Worm (Caenorhabditis elegans) whole organism, L2 larva: ENCODE measurements around the gene tre-3.

Experiments used
- C34F6.9 ChIP-seq: fragments of 150-350 bp; optimal IDR thresholded peaks from 2 replicates; lab custom pipeline; 2014; ENCODE audit warnings: missing biosample characterization, missing genetic modification characterization
- F13H6.1 ChIP-seq: sonication (generic microtip); optimal IDR thresholded peaks from 2 replicates; lab custom pipeline; 2016; ENCODE audit warnings: missing genetic modification characterization, missing compliant biosample characterization
- Y55F3AM.14 ChIP-seq: fragments of 200-800 bp; sonication (Bioruptor generic); optimal IDR thresholded peaks from 2 replicates; lab custom pipeline; 2018; ENCODE audit warnings: mild to moderate bottlenecking, missing genetic modification characterization, missing compliant biosample characterization
- ZK546.5 ChIP-seq: sonication (generic microtip); optimal IDR thresholded peaks from 2 replicates; lab custom pipeline; 2017; ENCODE audit warnings: missing biosample characterization, missing genetic modification characterization
- alr-1 ChIP-seq: fragments of 150-350 bp; optimal IDR thresholded peaks from 2 replicates; lab custom pipeline; 2014; ENCODE audit warnings: missing biosample characterization, missing genetic modification characterization
- aly-2 ChIP-seq: fragments of 150-350 bp; optimal IDR thresholded peaks from 2 replicates; lab custom pipeline; 2014; ENCODE audit warnings: missing biosample characterization, missing genetic modification characterization
- ama-1 ChIP-seq: fragments of 150-350 bp; optimal IDR thresholded peaks from 2 replicates; lab custom pipeline; 2018; ENCODE audit warnings: inconsistent platforms
- blmp-1 ChIP-seq: sonication (generic microtip); optimal IDR thresholded peaks from 2 replicates; lab custom pipeline; 2017; ENCODE audit warnings: missing genetic modification characterization, mild to moderate bottlenecking, missing compliant biosample characterization, antibody characterized with exemption, moderate library complexity; ENCODE audit not compliant: insufficient read depth
- ceh-16 ChIP-seq: fragments of 150-350 bp; optimal IDR thresholded peaks from 2 replicates; lab custom pipeline; 2014; ENCODE audit warnings: missing biosample characterization, missing genetic modification characterization
- ceh-82 ChIP-seq: fragments of 150-350 bp; optimal IDR thresholded peaks from 2 replicates; lab custom pipeline; 2014; ENCODE audit warnings: missing biosample characterization, missing genetic modification characterization
- crh-2 ChIP-seq: sonication (generic microtip); optimal IDR thresholded peaks from 2 replicates; lab custom pipeline; 2017; ENCODE audit warnings: missing biosample characterization, missing genetic modification characterization
- egl-27 ChIP-seq: sonication (generic microtip); optimal IDR thresholded peaks from 3 replicates; lab custom pipeline; 2017; ENCODE audit warnings: missing biosample characterization, missing genetic modification reagents, missing genetic modification characterization
- elt-1 ChIP-seq: fragments of 150-350 bp; optimal IDR thresholded peaks from 2 replicates; lab custom pipeline; 2014; ENCODE audit warnings: missing biosample characterization, missing genetic modification characterization
- elt-3 ChIP-seq: sonication (generic microtip); optimal IDR thresholded peaks from 2 replicates; lab custom pipeline; 2017; ENCODE audit warnings: missing biosample characterization, missing genetic modification characterization
- fos-1 ChIP-seq: fragments of 150-350 bp; optimal IDR thresholded peaks from 2 replicates; lab custom pipeline; 2014; ENCODE audit warnings: missing biosample characterization, missing genetic modification characterization
- gmeb-1 ChIP-seq: fragments of 150-350 bp; optimal IDR thresholded peaks from 2 replicates; lab custom pipeline; 2014; ENCODE audit warnings: missing biosample characterization, missing genetic modification characterization
- lin-13 ChIP-seq: fragments of 150-350 bp; optimal IDR thresholded peaks from 2 replicates; lab custom pipeline; 2014; ENCODE audit warnings: missing biosample characterization, missing genetic modification reagents, missing genetic modification characterization
- lin-39 ChIP-seq: fragments of 150-350 bp; optimal IDR thresholded peaks from 2 replicates; lab custom pipeline; 2014; ENCODE audit warnings: missing biosample characterization, missing genetic modification reagents, missing genetic modification characterization
- lsy-2 ChIP-seq, 2 experiments: fragments of 150-350 bp in 1 of 2; sonication (generic microtip) in 1 of 2; optimal IDR thresholded peaks; 2 replicates each; lab custom pipeline; 2014 to 2017; ENCODE audit warnings: missing biosample characterization in 2 of 2, missing genetic modification characterization in 2 of 2
- mab-5 ChIP-seq: fragments of 150-350 bp; optimal IDR thresholded peaks from 2 replicates; lab custom pipeline; 2014; ENCODE audit warnings: missing biosample characterization, missing genetic modification characterization
- nhr-10 ChIP-seq: sonication (generic microtip); optimal IDR thresholded peaks from 2 replicates; lab custom pipeline; 2017; ENCODE audit warnings: missing biosample characterization, missing genetic modification characterization
- nhr-12 ChIP-seq: fragments of 150-350 bp; optimal IDR thresholded peaks from 2 replicates; lab custom pipeline; 2014; ENCODE audit warnings: missing biosample characterization, missing genetic modification characterization
- nhr-21 ChIP-seq: fragments of 150-350 bp; optimal IDR thresholded peaks from 2 replicates; lab custom pipeline; 2014; ENCODE audit warnings: missing biosample characterization, missing genetic modification characterization
- nhr-23 ChIP-seq: fragments of 150-350 bp; optimal IDR thresholded peaks from 2 replicates; lab custom pipeline; 2014; ENCODE audit warnings: missing biosample characterization, missing genetic modification reagents, missing genetic modification characterization
- nhr-237 ChIP-seq: fragments of 150-350 bp; optimal IDR thresholded peaks from 2 replicates; lab custom pipeline; 2014; ENCODE audit warnings: missing biosample characterization, missing genetic modification characterization
- nhr-25 ChIP-seq: fragments of 150-350 bp; sonication (generic microtip); optimal IDR thresholded peaks from 3 replicates; lab custom pipeline; 2014; ENCODE audit warnings: missing biosample characterization, missing genetic modification characterization
- nhr-6 ChIP-seq: fragments of 150-350 bp; optimal IDR thresholded peaks from 2 replicates; lab custom pipeline; 2014; ENCODE audit warnings: missing biosample characterization, missing genetic modification characterization
- nhr-77 ChIP-seq: fragments of 150-350 bp; optimal IDR thresholded peaks from 2 replicates; lab custom pipeline; 2014; ENCODE audit warnings: missing biosample characterization, missing genetic modification characterization
- peb-1 ChIP-seq: fragments of 150-350 bp; optimal IDR thresholded peaks from 2 replicates; lab custom pipeline; 2014; ENCODE audit warnings: missing biosample characterization, missing genetic modification characterization
- sem-4 ChIP-seq: fragments of 150-350 bp; optimal IDR thresholded peaks from 2 replicates; lab custom pipeline; 2014; ENCODE audit warnings: missing biosample characterization, missing genetic modification reagents, missing genetic modification characterization
- skn-1 ChIP-seq: sonication (generic microtip); optimal IDR thresholded peaks from 2 replicates; lab custom pipeline; 2017; ENCODE audit warnings: missing biosample characterization, missing genetic modification characterization
- sma-9 ChIP-seq, 2 experiments: fragments of 150-350 bp in 1 of 2; sonication (generic microtip) in 1 of 2; optimal IDR thresholded peaks; 2 replicates each; lab custom pipeline; 2014 to 2016; ENCODE audit warnings: missing genetic modification characterization in 2 of 2, mild to moderate bottlenecking in 1 of 2, missing biosample characterization in 1 of 2, missing compliant biosample characterization in 1 of 2, missing genetic modification reagents in 1 of 2, moderate library complexity in 1 of 2
- unc-39 ChIP-seq: fragments of 150-350 bp; optimal IDR thresholded peaks from 2 replicates; lab custom pipeline; 2014; ENCODE audit warnings: missing biosample characterization, missing genetic modification characterization
- unc-55 ChIP-seq: fragments of 150-350 bp; sonication (generic microtip); optimal IDR thresholded peaks from 3 replicates; lab custom pipeline; 2014; ENCODE audit warnings: missing biosample characterization, missing genetic modification reagents, missing genetic modification characterization
- zag-1 ChIP-seq: fragments of 150-350 bp; optimal IDR thresholded peaks from 2 replicates; lab custom pipeline; 2014; ENCODE audit warnings: missing biosample characterization, missing genetic modification characterization
- ztf-1 ChIP-seq: fragments of 200-800 bp; sonication (Bioruptor generic); conservative IDR thresholded peaks from 2 replicates; pipeline ENCODE4 v1.3.6; 2022; ENCODE audit warnings: missing genetic modification characterization, missing compliant biosample characterization
- ztf-11 ChIP-seq: sonication (generic microtip); optimal IDR thresholded peaks from 2 replicates; lab custom pipeline; 2017; ENCODE audit warnings: missing biosample characterization, missing genetic modification characterization
- ztf-4 ChIP-seq: fragments of 150-350 bp; optimal IDR thresholded peaks from 2 replicates; lab custom pipeline; 2014; ENCODE audit warnings: missing biosample characterization, missing genetic modification characterization

tre-3 gene

DNA sequence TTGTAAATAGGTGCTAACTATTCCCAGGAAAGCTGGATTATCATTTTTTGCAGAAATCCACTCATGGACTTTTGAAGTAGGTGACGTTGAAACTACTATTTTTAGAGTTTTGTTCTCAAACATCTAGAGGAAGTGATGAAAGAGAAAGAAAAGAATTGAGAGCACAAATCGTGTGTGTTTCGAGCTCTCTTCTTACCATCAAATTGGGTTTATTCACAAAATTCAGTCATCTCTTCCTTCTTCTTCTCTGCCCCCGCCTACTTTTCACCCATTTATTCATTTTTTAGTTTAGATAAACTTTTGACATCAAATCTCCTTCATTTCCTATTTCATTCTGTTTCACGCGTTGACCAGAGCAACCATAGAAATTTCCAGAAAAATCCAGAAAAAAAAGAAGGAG, 28.8 kb downstream of the tre-3 start, which contains the start of gene W05E10.2:
Gene W05E10.2, plus strand, starts transcription at position 301 of the 400 bp plus-strand sequence.
- TF ChIP-seq ZK546.5 = no peak
- no peak for TF ChIP-seq ztf-1 (GFP tag; lab: Robert Waterston, UW)
- TF ChIP-seq C34F6.9 (tag; lab: Kevin White, UChicago) = no peak
- no peak for TF ChIP-seq ztf-11

ce11 chrV:11682858-11683257, 32.8 kb downstream of the tre-3 start:
- peak; percentile 10 for TF ChIP-seq nhr-21 (tag; lab: Kevin White, UChicago)
- no peak for TF ChIP-seq nhr-12
- peak; percentile 21 for TF ChIP-seq nhr-25

DNA sequence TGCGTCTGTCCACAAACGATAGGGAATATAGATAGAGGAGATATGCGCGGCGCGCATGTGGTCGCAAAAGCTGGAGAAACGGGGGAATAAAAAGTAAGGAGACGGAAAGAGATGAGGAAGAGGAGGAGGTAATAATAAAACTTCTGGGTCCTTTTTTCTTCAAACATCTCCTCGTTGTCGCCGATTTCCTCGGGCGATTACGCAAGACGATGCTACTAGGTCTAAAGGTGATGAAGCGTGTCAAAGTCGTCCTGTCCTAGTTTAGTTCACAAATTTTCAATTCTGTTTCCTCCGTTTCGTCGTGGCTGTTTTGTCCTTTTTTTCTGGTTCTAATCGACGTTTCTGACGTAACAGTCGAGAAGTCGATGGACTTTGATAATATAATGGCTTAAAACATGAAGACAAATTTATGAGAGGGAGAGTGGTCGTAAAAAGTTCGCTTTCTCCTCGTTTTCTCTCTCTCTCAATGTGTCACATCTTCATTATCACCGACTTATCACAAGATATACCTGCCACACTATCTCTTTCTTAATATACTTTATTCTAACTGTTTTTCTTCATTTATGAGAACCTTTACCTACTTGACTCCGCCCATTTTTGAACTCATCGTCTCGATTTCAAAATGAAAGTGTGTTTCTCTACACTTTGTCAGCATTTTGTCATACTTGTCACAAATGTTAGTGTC, 35.0 kb downstream of the tre-3 start:
- no peak for TF ChIP-seq peb-1
- no peak for TF ChIP-seq ceh-82 (tag; lab: Kevin White, UChicago)
- no peak for TF ChIP-seq egl-27 (tag; lab: Kevin White, UChicago)
- no peak for TF ChIP-seq nhr-12
- TF ChIP-seq nhr-6 (tag; lab: Kevin White, UChicago) = no peak
- TF ChIP-seq lin-39 = no peak
- no peak for TF ChIP-seq nhr-10 (tag; lab: Kevin White, UChicago)
- TF ChIP-seq nhr-25 = no peak
- no peak for TF ChIP-seq lsy-2 (tag; optimal IDR thresholded peaks at IDR 0.05; lab: Kevin White, UChicago)
- TF ChIP-seq sma-9 (GFP tag; optimal IDR thresholded peaks at IDR 0.05; lab: Kevin White, UChicago) = peak; percentile 56
- no peak for TF ChIP-seq sma-9 (tag; optimal IDR thresholded peaks at IDR 0.05; lab: Kevin White, UChicago)
- TF ChIP-seq sem-4 (tag; lab: Kevin White, UChicago) = no peak
- no peak for TF ChIP-seq ama-1 (lab: Kevin White, UChicago)
- TF ChIP-seq crh-2 (tag; lab: Kevin White, UChicago) = peak; percentile 49
- TF ChIP-seq ZK546.5 = no peak
- TF ChIP-seq zag-1 = no peak
- TF ChIP-seq nhr-23 (tag; lab: Kevin White, UChicago) = no peak
- TF ChIP-seq unc-55 (GFP tag; lab: Kevin White, UChicago) = no peak
- TF ChIP-seq skn-1 = no peak
- peak; percentile 4 for TF ChIP-seq nhr-21 (tag; lab: Kevin White, UChicago)
- no peak for TF ChIP-seq ztf-1 (GFP tag; lab: Robert Waterston, UW)
- TF ChIP-seq Y55F3AM.14 (GFP tag; lab: Kevin White, UChicago) = no peak
- TF ChIP-seq nhr-237 (tag; lab: Kevin White, UChicago) = no peak
- TF ChIP-seq ztf-4 = no peak
- no peak for TF ChIP-seq mab-5 (tag; lab: Kevin White, UChicago)
- peak; percentile 0 for TF ChIP-seq fos-1
- no peak for TF ChIP-seq elt-3
- no peak for TF ChIP-seq elt-1 (tag; lab: Kevin White, UChicago)
- no peak for TF ChIP-seq ceh-16 (tag; lab: Kevin White, UChicago)
- TF ChIP-seq nhr-77 (tag; lab: Kevin White, UChicago) = no peak
- TF ChIP-seq ztf-11 = no peak
- no peak for TF ChIP-seq lin-13
- TF ChIP-seq blmp-1 (tag; lab: Kevin White, UChicago) = peak; percentile 98
- TF ChIP-seq unc-39 (tag; lab: Kevin White, UChicago) = no peak
- no peak for TF ChIP-seq gmeb-1 (tag; lab: Kevin White, UChicago)
- no peak for TF ChIP-seq alr-1 (tag; lab: Kevin White, UChicago)
- TF ChIP-seq, all 48 proteins: peak for 5

- peak; percentile 17 for TF ChIP-seq blmp-1 (tag; lab: Kevin White, UChicago)
- peak; percentile 45 for TF ChIP-seq C34F6.9 (tag; lab: Kevin White, UChicago)
- TF ChIP-seq fos-1 = peak; percentile 19
- peak; percentile 29 for TF ChIP-seq F13H6.1 (tag; lab: Kevin White, UChicago)
- TF ChIP-seq lsy-2 (tag; optimal IDR thresholded peaks at IDR 0.05; lab: Kevin White, UChicago) = peak in 1 of 2 experiments; percentile 15
- no peak for TF ChIP-seq ztf-4
- TF ChIP-seq sem-4 (tag; lab: Kevin White, UChicago) = peak; percentile 0
- no peak for TF ChIP-seq unc-39 (tag; lab: Kevin White, UChicago)
- TF ChIP-seq aly-2 (tag; lab: Kevin White, UChicago) = no peak
- TF ChIP-seq skn-1 = no peak
- TF ChIP-seq sma-9 (GFP tag; optimal IDR thresholded peaks at IDR 0.05; lab: Kevin White, UChicago) = peak; percentile 54
- TF ChIP-seq sma-9 (tag; optimal IDR thresholded peaks at IDR 0.05; lab: Kevin White, UChicago) = no peak
- TF ChIP-seq ztf-1 (GFP tag; lab: Robert Waterston, UW) = no peak
Measured at ce11 chrV:11677494-11677893, 38.2 kb downstream of the tre-3 start.
